Worm (Caenorhabditis elegans): ENCODE measurements around the gene T24E12.11.
A peak's percentile ranks its signal among the peaks of the same experiment; 100 is the strongest.

The T24E12.11 gene

DNA sequence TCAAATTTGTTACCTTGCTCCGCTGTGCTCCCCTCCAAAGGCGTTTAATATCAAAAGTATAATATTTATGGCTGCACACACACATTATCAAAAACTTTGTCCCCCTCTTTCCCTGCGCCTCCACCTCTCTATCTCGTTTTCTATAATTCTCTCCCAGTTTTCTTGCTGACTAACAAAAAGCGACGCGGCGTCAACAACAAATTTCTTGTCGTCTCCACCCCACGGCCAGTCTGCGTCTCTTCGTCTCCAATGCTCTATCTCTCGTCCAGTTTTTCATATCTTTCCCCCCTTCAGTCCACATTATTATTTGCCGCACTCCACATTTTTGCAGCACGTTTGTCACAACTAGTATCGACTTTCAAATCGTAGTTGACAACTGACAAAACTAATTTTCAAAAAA is 31.2 kb upstream of the T24E12.11 start (continued):
- TF ChIP-seq ceh-82 (tag; optimal IDR thresholded peaks at IDR 0.05) (no peak), xbp-1 (tag; optimal IDR thresholded peaks at IDR 0.05) (peak; percentile 23)

DNA sequence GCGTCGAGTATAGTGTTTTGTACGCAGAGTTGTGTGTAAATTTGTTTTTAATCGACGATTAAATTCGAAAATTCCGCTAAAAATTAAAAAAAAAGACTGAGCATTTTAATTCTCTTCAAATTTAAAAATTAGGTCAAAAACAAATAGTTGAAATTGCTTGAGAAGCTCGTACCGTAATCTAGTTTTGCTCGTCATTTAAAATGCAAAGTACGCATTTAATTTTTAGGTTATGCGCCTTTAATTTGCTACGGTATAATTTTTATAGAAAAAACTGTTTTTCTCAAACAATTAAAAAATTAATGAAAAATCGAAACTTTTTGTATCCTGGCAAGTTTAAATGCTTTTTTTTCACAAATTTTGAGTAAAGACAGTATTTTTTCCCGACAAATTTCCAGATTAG is 29.3 kb upstream of the T24E12.11 start:
- no peak for TF ChIP-seq lin-15B (tag; optimal IDR thresholded peaks at IDR 0.05)
- no peak for TF ChIP-seq elt-3 (tag; optimal IDR thresholded peaks at IDR 0.05)
- TF ChIP-seq blmp-1 (tag; optimal IDR thresholded peaks at IDR 0.05) = no peak
- TF ChIP-seq Y116A8C.19 (tag; optimal IDR thresholded peaks at IDR 0.05; ENCODE audit: borderline replicate concordance) = no peak

- peak; percentile 77 for TF ChIP-seq C16A3.4 (tag; optimal IDR thresholded peaks at IDR 0.05)
- TF ChIP-seq mep-1 (tag; optimal IDR thresholded peaks at IDR 0.05) = peak; percentile 71
- TF ChIP-seq Y116A8C.19 (tag; optimal IDR thresholded peaks at IDR 0.05; ENCODE audit: borderline replicate concordance) = no peak
- peak in 1 of 2 experiments; percentile 13 for TF ChIP-seq ztf-11 (tag; optimal IDR thresholded peaks at IDR 0.05)
- TF ChIP-seq irx-1 (tag; optimal IDR thresholded peaks at IDR 0.05) = no peak
- peak; percentile 82 for TF ChIP-seq nhr-19 (GFP tag; conservative IDR thresholded peaks at IDR 0.05)
- TF ChIP-seq sup-37 (GFP tag; optimal IDR thresholded peaks at IDR 0.05) = no peak
- TF ChIP-seq efl-1 (optimal IDR thresholded peaks at IDR 0.05) = peak; percentile 81 to 95
- TF ChIP-seq efl-1 (GFP tag; optimal IDR thresholded peaks at IDR 0.05 in 1 of 2) = peak; percentile 91 to 99
- no peak for TF ChIP-seq mef-2 (tag; optimal IDR thresholded peaks at IDR 0.05)
- TF ChIP-seq ces-1 (GFP tag; optimal IDR thresholded peaks at IDR 0.05) = no peak
- peak; percentile 59 for TF ChIP-seq snpc-4 (tag; optimal IDR thresholded peaks at IDR 0.05)
- no peak for TF ChIP-seq nhr-28 (tag; optimal IDR thresholded peaks at IDR 0.05)
- TF ChIP-seq hlh-4 (tag; optimal IDR thresholded peaks at IDR 0.05) = no peak
- TF ChIP-seq ztf-4 (tag; optimal IDR thresholded peaks at IDR 0.05) = no peak
- peak; percentile 55 for TF ChIP-seq lin-13 (GFP tag; optimal IDR thresholded peaks at IDR 0.05)
- TF ChIP-seq nhr-85 (tag) = peak; percentile 89
- TF ChIP-seq ets-5 (GFP tag; IDR thresholded peaks at IDR 0.05) = no peak
- peak; percentile 79 for TF ChIP-seq nhr-20 (tag; optimal IDR thresholded peaks at IDR 0.05)
- TF ChIP-seq lin-39 (tag; optimal IDR thresholded peaks at IDR 0.05) = peak; percentile 69
- peak; percentile 63 for TF ChIP-seq lin-15B (tag; optimal IDR thresholded peaks at IDR 0.05)
- TF ChIP-seq egl-27 (tag; optimal IDR thresholded peaks at IDR 0.05) = no peak
- peak; percentile 47 for TF ChIP-seq fkh-8 (tag; optimal IDR thresholded peaks at IDR 0.05)
- TF ChIP-seq efl-3 (GFP tag; optimal IDR thresholded peaks at IDR 0.05) = no peak
- peak; percentile 37 for TF ChIP-seq jun-1 (tag; optimal IDR thresholded peaks at IDR 0.05)
- TF ChIP-seq blmp-1 (tag; optimal IDR thresholded peaks at IDR 0.05) = no peak
- no peak for TF ChIP-seq C34B4.2 (tag; optimal IDR thresholded peaks at IDR 0.05)
- no peak for TF ChIP-seq nhr-84 (tag; optimal IDR thresholded peaks at IDR 0.05)
- TF ChIP-seq nhr-237 (tag; optimal IDR thresholded peaks at IDR 0.05) = peak; percentile 10
- no peak for TF ChIP-seq sptf-1 (tag; optimal IDR thresholded peaks at IDR 0.05)
- TF ChIP-seq mdl-1 (tag; optimal IDR thresholded peaks at IDR 0.05) = peak in 1 of 2 experiments; percentile 66
- no peak for TF ChIP-seq aly-2 (tag; optimal IDR thresholded peaks at IDR 0.05)
- peak; percentile 73 for TF ChIP-seq elt-2 (tag; optimal IDR thresholded peaks at IDR 0.05)
- peak; percentile 80 for TF ChIP-seq tbx-2 (tag; optimal IDR thresholded peaks at IDR 0.05)
- TF ChIP-seq F16B12.6 (tag; optimal IDR thresholded peaks at IDR 0.05) = peak; percentile 68
- TF ChIP-seq nhr-47 (tag; optimal IDR thresholded peaks at IDR 0.05) = peak; percentile 85
- TF ChIP-seq xbp-1 (tag; optimal IDR thresholded peaks at IDR 0.05) = peak; percentile 81
- peak; percentile 88 for TF ChIP-seq skn-1 (tag; optimal IDR thresholded peaks at IDR 0.05)
- TF ChIP-seq rnt-1 (tag; optimal IDR thresholded peaks at IDR 0.05) = peak; percentile 93
- TF ChIP-seq ceh-63 (GFP tag; optimal IDR thresholded peaks at IDR 0.05) = no peak
- TF ChIP-seq pag-3 (tag; optimal IDR thresholded peaks at IDR 0.05; ENCODE audit: borderline replicate concordance, insufficient read depth) = no peak
- TF ChIP-seq unc-86 (tag; optimal IDR thresholded peaks at IDR 0.05) = peak; percentile 76
- no peak for TF ChIP-seq unc-30 (tag; optimal IDR thresholded peaks at IDR 0.05)
- no peak for TF ChIP-seq lir-3 (tag; optimal IDR thresholded peaks at IDR 0.05; ENCODE audit: poor library complexity)
- TF ChIP-seq hlh-17 (GFP tag; optimal IDR thresholded peaks at IDR 0.05; ENCODE audit: borderline replicate concordance) = no peak
- TF ChIP-seq ceh-82 (tag; optimal IDR thresholded peaks at IDR 0.05) = peak; percentile 78 to 88 (median 87)
- peak; percentile 54 for TF ChIP-seq C04F5.9 (tag; optimal IDR thresholded peaks at IDR 0.05)
Observed at ce11 chrII:3808104-3808503, 28.7 kb upstream of the T24E12.11 start, which contains the start of gene F54D10.5. TSS of gene F54D10.5 (minus strand) at chrII:3808177.
